Fruit fly (Drosophila melanogaster): ENCODE data around the gene Oli.
A peak's percentile ranks its signal among the peaks of the same experiment; 100 is the strongest.

The Oli gene

dm6 chr2L:17603152-17603551 lies 14.2 kb downstream of the Oli start:
- TF ChIP-seq CG17361 (GFP tag; IDR thresholded peaks at IDR 0.05) (no peak), Elba2 (GFP tag; optimal IDR thresholded peaks at IDR 0.05) (no peak), Trl (optimal IDR thresholded peaks at IDR 0.05) (no peak), Trl (GFP tag; optimal IDR thresholded peaks at IDR 0.05) (no peak), dati (GFP tag; IDR thresholded peaks at IDR 0.05) (no peak), ase (GFP tag; IDR thresholded peaks at IDR 0.05) (no peak), kay (GFP tag; optimal IDR thresholded peaks at IDR 0.05) (no peak), Scr (GFP tag; IDR thresholded peaks at IDR 0.05; ENCODE audit: partially characterized antibody) (no peak), CG10959 (GFP tag; IDR thresholded peaks at IDR 0.05) (no peak), amos (GFP tag; IDR thresholded peaks at IDR 0.05; ENCODE audit: partially characterized antibody) (peak; percentile 43), CG11504 (tag; optimal IDR thresholded peaks at IDR 0.05) (peak; percentile 27), Ets97D (GFP tag; optimal IDR thresholded peaks at IDR 0.05) (peak; percentile 36), CkIIα-i1 (GFP tag; IDR thresholded peaks at IDR 0.05) (no peak), onecut (GFP tag; IDR thresholded peaks at IDR 0.05) (no peak), CG14710 (tag; optimal IDR thresholded peaks at IDR 0.05) (no peak), CG1792 (GFP tag; optimal IDR thresholded peaks at IDR 0.05) (no peak), Dll (GFP tag; IDR thresholded peaks at IDR 0.05; ENCODE audit: partially characterized antibody) (peak; percentile 30; the same call in 1 of the 4 replicates), Hmr (GFP tag; optimal IDR thresholded peaks at IDR 0.05) (peak; percentile 50), ken (GFP tag; IDR thresholded peaks at IDR 0.05) (no peak), CG2116 (GFP tag; optimal IDR thresholded peaks at IDR 0.05) (peak; percentile 27), CG16813 (GFP tag; IDR thresholded peaks at IDR 0.05; ENCODE audit: partially characterized antibody) (peak; percentile 59), unpg (GFP tag; optimal IDR thresholded peaks at IDR 0.05) (no peak), CG14860 (GFP tag; IDR thresholded peaks at IDR 0.05; ENCODE audit: partially characterized antibody) (no peak), stwl (tag; optimal IDR thresholded peaks at IDR 0.05) (peak; percentile 97), CG12391 (tag; optimal IDR thresholded peaks at IDR 0.05) (no peak), CG34224 (GFP tag; IDR thresholded peaks at IDR 0.05; ENCODE audit: partially characterized antibody) (peak; percentile 21; the same call in 1 of the 3 replicates), CG9797 (GFP tag; optimal IDR thresholded peaks at IDR 0.05) (peak; percentile 34), CG6765 (GFP tag; optimal IDR thresholded peaks at IDR 0.05) (no peak), prd (optimal IDR thresholded peaks at IDR 0.05) (no peak), prd (GFP tag; IDR thresholded peaks at IDR 0.05) (no peak), pita (GFP tag; optimal IDR thresholded peaks at IDR 0.05) (peak; percentile 70), dan (GFP tag; IDR thresholded peaks at IDR 0.05) (no peak), Lhr (GFP tag; optimal IDR thresholded peaks at IDR 0.05) (peak; percentile 60), CG7372 (GFP tag; IDR thresholded peaks at IDR 0.05) (no peak), CG17359 (tag; optimal IDR thresholded peaks at IDR 0.05) (no peak), CG6791 (GFP tag; IDR thresholded peaks at IDR 0.05; ENCODE audit: partially characterized antibody) (0 out of 3 replicates have a peak, but pooled peaks have one; percentile 45), Hey (tag; optimal IDR thresholded peaks at IDR 0.05) (no peak), CG17385 (GFP tag; optimal IDR thresholded peaks at IDR 0.05) (no peak), CTCF (GFP tag; optimal IDR thresholded peaks at IDR 0.05) (peak; percentile 79), CG2875 (GFP tag; optimal IDR thresholded peaks at IDR 0.05) (no peak), esg (GFP tag; conservative IDR thresholded peaks at IDR 0.05) (no peak), Bgb (GFP tag; IDR thresholded peaks at IDR 0.05; ENCODE audit: partially characterized antibody) (peak; percentile 60), CG18476 (GFP tag; optimal IDR thresholded peaks at IDR 0.05) (no peak), fd96Cb (tag; optimal IDR thresholded peaks at IDR 0.05) (no peak), CG4854 (GFP tag; optimal IDR thresholded peaks at IDR 0.05) (no peak), hkb (optimal IDR thresholded peaks at IDR 0.05) (no peak), hkb (GFP tag; IDR thresholded peaks at IDR 0.05) (no peak), sima (GFP tag; optimal IDR thresholded peaks at IDR 0.05) (no peak), ci (GFP tag; IDR thresholded peaks at IDR 0.05) (no peak), CG13287 (GFP tag; IDR thresholded peaks at IDR 0.05; ENCODE audit: partially characterized antibody) (peak; percentile 19; the same call in 1 of the 2 replicates), CG6854 (GFP tag; optimal IDR thresholded peaks at IDR 0.05) (no peak), CG8478 (optimal IDR thresholded peaks at IDR 0.05) (no peak)

All from whole organism, embryonic.